Fruit fly (Drosophila melanogaster) whole organism, prepupa: ENCODE results near the gene Eig71Ek.

Experiments used
- CG10669 ChIP-seq: fragments of 200-800 bp; sonication (Bioruptor generic); optimal IDR thresholded peaks from 3 replicates; lab custom pipeline; 2018; ENCODE audit warnings: missing biosample characterization, mild to moderate bottlenecking, missing genetic modification characterization, moderate library complexity
- CG11294 ChIP-seq: fragments of 200-800 bp; sonication (Bioruptor generic); IDR thresholded peaks from 2 replicates; pipeline ENCODE4 v1.3.6; 2022; ENCODE audit warnings: missing biosample characterization, missing genetic modification characterization
- CG11762 ChIP-seq: fragments of 200-800 bp; sonication (Bioruptor generic); optimal IDR thresholded peaks from 3 replicates; lab custom pipeline; 2016; ENCODE audit warnings: missing biosample characterization, missing genetic modification characterization; ENCODE audit not compliant: insufficient read depth
- CG11902 ChIP-seq: fragments of 200-800 bp; sonication (Bioruptor generic); optimal IDR thresholded peaks from 3 replicates; lab custom pipeline; 2016; ENCODE audit warnings: missing biosample characterization, missing genetic modification characterization
- CG15336 ChIP-seq: fragments of 200-800 bp; sonication (Bioruptor generic); IDR thresholded peaks from 2 replicates; pipeline ENCODE4 v1.3.6; 2022; ENCODE audit warnings: missing biosample characterization, missing genetic modification characterization
- CG1621 ChIP-seq: fragments of 200-800 bp; sonication (Bioruptor generic); optimal IDR thresholded peaks from 3 replicates; lab custom pipeline; 2018; ENCODE audit warnings: missing biosample characterization, mild to moderate bottlenecking, missing genetic modification characterization
- CG16779 ChIP-seq: fragments of 200-800 bp; sonication (Bioruptor generic); optimal IDR thresholded peaks from 3 replicates; lab custom pipeline; 2017; ENCODE audit warnings: missing biosample characterization, mild to moderate bottlenecking, missing genetic modification characterization
- CG3032 ChIP-seq: fragments of 200-800 bp; optimal IDR thresholded peaks from 2 replicates; lab custom pipeline; 2019; ENCODE audit warnings: missing biosample characterization, mild to moderate bottlenecking, missing genetic modification characterization, moderate library complexity
- CG31627 ChIP-seq: fragments of 200-800 bp; sonication (Bioruptor generic); optimal IDR thresholded peaks from 3 replicates; lab custom pipeline; 2016; ENCODE audit warnings: missing biosample characterization, missing genetic modification characterization
- CG32006 ChIP-seq: fragments of 200-800 bp; sonication (Bioruptor generic); optimal IDR thresholded peaks from 3 replicates; lab custom pipeline; 2017; ENCODE audit warnings: missing biosample characterization, mild to moderate bottlenecking, missing genetic modification characterization
- CG34406 ChIP-seq: fragments of 200-800 bp; sonication (Bioruptor generic); optimal IDR thresholded peaks from 3 replicates; lab custom pipeline; 2016; ENCODE audit warnings: missing biosample characterization, missing genetic modification characterization
- CG4318 ChIP-seq: fragments of 200-800 bp; sonication (Bioruptor generic); optimal IDR thresholded peaks from 3 replicates; lab custom pipeline; 2017; ENCODE audit warnings: missing biosample characterization, mild to moderate bottlenecking, missing genetic modification characterization
- CG6163 ChIP-seq: fragments of 200-800 bp; sonication (Bioruptor generic); IDR thresholded peaks from 3 replicates; pipeline ENCODE4 v1.3.6; 2022; ENCODE audit warnings: missing biosample characterization, missing genetic modification characterization
- CG6276 ChIP-seq: fragments of 200-800 bp; sonication (Bioruptor generic); optimal IDR thresholded peaks from 2 replicates; lab custom pipeline; 2017; ENCODE audit warnings: missing biosample characterization, mild to moderate bottlenecking, missing genetic modification characterization
- CG6792 ChIP-seq: fragments of 200-800 bp; sonication (Bioruptor generic); optimal IDR thresholded peaks from 3 replicates; lab custom pipeline; 2016; ENCODE audit warnings: missing biosample characterization, missing genetic modification characterization
- CG6854 ChIP-seq: fragments of 200-800 bp; sonication (Bioruptor generic); optimal IDR thresholded peaks from 2 replicates; lab custom pipeline; 2017; ENCODE audit warnings: missing biosample characterization, mild to moderate bottlenecking, missing genetic modification characterization
- CG9139 ChIP-seq: fragments of 200-800 bp; sonication (Bioruptor generic); optimal IDR thresholded peaks from 3 replicates; lab custom pipeline; 2017; ENCODE audit warnings: missing biosample characterization, mild to moderate bottlenecking, missing genetic modification characterization
- Eip75B ChIP-seq: fragments of 200-800 bp; sonication (Bioruptor generic); optimal IDR thresholded peaks from 3 replicates; lab custom pipeline; 2016; ENCODE audit warnings: missing biosample characterization, missing genetic modification characterization
- Eip93F ChIP-seq: fragments of 200-800 bp; sonication (Bioruptor generic); optimal IDR thresholded peaks from 2 replicates; lab custom pipeline; 2016; ENCODE audit warnings: missing biosample characterization, mild to moderate bottlenecking, missing genetic modification characterization
- Ets96B ChIP-seq: fragments of 200-800 bp; optimal IDR thresholded peaks from 2 replicates; lab custom pipeline; 2019; ENCODE audit warnings: missing biosample characterization, mild to moderate bottlenecking, missing genetic modification characterization, moderate library complexity
- Hr39 ChIP-seq: fragments of 200-800 bp; sonication (Bioruptor generic); optimal IDR thresholded peaks from 2 replicates; lab custom pipeline; 2016; ENCODE audit warnings: missing biosample characterization, missing genetic modification characterization
- Hr4 ChIP-seq: fragments of 200-800 bp; sonication (Bioruptor generic); optimal IDR thresholded peaks from 3 replicates; lab custom pipeline; 2016; ENCODE audit warnings: missing biosample characterization, missing genetic modification characterization
- Met ChIP-seq: fragments of 200-800 bp; sonication (Bioruptor generic); optimal IDR thresholded peaks from 3 replicates; lab custom pipeline; 2016; ENCODE audit warnings: missing biosample characterization, missing genetic modification characterization
- OdsH ChIP-seq: fragments of 200-800 bp; sonication (Bioruptor generic); optimal IDR thresholded peaks from 3 replicates; lab custom pipeline; 2016; ENCODE audit warnings: missing biosample characterization, missing genetic modification characterization
- Smox ChIP-seq: fragments of 200-800 bp; sonication (Bioruptor generic); optimal IDR thresholded peaks from 3 replicates; lab custom pipeline; 2016; ENCODE audit warnings: missing biosample characterization, missing genetic modification characterization
- Sox102F ChIP-seq: fragments of 200-800 bp; sonication (Bioruptor generic); optimal IDR thresholded peaks from 2 replicates; lab custom pipeline; 2016; ENCODE audit warnings: missing biosample characterization, mild to moderate bottlenecking, missing genetic modification characterization
- Sox15 ChIP-seq: fragments of 200-800 bp; sonication (Bioruptor generic); optimal IDR thresholded peaks from 3 replicates; lab custom pipeline; 2016; ENCODE audit warnings: missing biosample characterization, missing genetic modification characterization
- achi ChIP-seq: fragments of 200-800 bp; sonication (Bioruptor generic); optimal IDR thresholded peaks from 3 replicates; lab custom pipeline; 2016; ENCODE audit warnings: missing biosample characterization, missing genetic modification characterization
- cyc ChIP-seq: fragments of 200-800 bp; sonication (Bioruptor generic); optimal IDR thresholded peaks from 3 replicates; lab custom pipeline; 2016; ENCODE audit warnings: missing biosample characterization, missing genetic modification characterization
- dsx ChIP-seq: fragments of 200-800 bp; optimal IDR thresholded peaks from 3 replicates; lab custom pipeline; 2019; ENCODE audit warnings: missing biosample characterization, mild to moderate bottlenecking, missing genetic modification characterization, moderate library complexity; ENCODE audit not compliant: poor library complexity, severe bottlenecking
- eg ChIP-seq: fragments of 200-800 bp; sonication (Bioruptor generic); IDR thresholded peaks from 3 replicates; pipeline ENCODE4 v1.3.6; 2022; ENCODE audit warnings: missing biosample characterization, missing genetic modification characterization
- fd85E ChIP-seq: fragments of 200-800 bp; sonication (Bioruptor generic); optimal IDR thresholded peaks from 3 replicates; lab custom pipeline; 2016; ENCODE audit warnings: missing biosample characterization, missing genetic modification characterization
- fkh ChIP-seq: fragments of 200-800 bp; sonication (Bioruptor generic); optimal IDR thresholded peaks from 3 replicates; lab custom pipeline; 2017; ENCODE audit warnings: missing biosample characterization, mild to moderate bottlenecking, missing genetic modification characterization, moderate library complexity
- lz ChIP-seq: fragments of 200-800 bp; sonication (Bioruptor generic); optimal IDR thresholded peaks from 3 replicates; lab custom pipeline; 2016; ENCODE audit warnings: missing biosample characterization, missing genetic modification characterization
- pdm3 ChIP-seq: fragments of 200-800 bp; sonication (Bioruptor generic); optimal IDR thresholded peaks from 3 replicates; lab custom pipeline; 2016; ENCODE audit warnings: missing biosample characterization, missing genetic modification characterization
- salr ChIP-seq, 2 experiments: fragments of 200-800 bp; sonication (Bioruptor generic); optimal IDR thresholded peaks; 3 replicates each; lab custom pipeline; 2016 to 2018; ENCODE audit warnings: missing biosample characterization in 2 of 2, missing genetic modification characterization in 2 of 2, mild to moderate bottlenecking in 1 of 2
- svp ChIP-seq: fragments of 200-800 bp; sonication (Bioruptor generic); peaks from one replicate; lab custom pipeline; 2016; ENCODE audit warnings: missing biosample characterization, missing genetic modification characterization
- topi ChIP-seq: fragments of 200-800 bp; sonication (Bioruptor generic); optimal IDR thresholded peaks from 3 replicates; lab custom pipeline; 2016; ENCODE audit warnings: missing biosample characterization, missing genetic modification characterization
- vri ChIP-seq: fragments of 200-800 bp; sonication (Bioruptor generic); optimal IDR thresholded peaks from 3 replicates; lab custom pipeline; 2016; ENCODE audit warnings: missing biosample characterization, mild to moderate bottlenecking, missing genetic modification characterization

Gene Eig71Ek

dm6 chr3L:15689518-15689917, 28.5 kb downstream of the Eig71Ek start:
- TF ChIP-seq svp (GFP tag; lab: Kevin White, UChicago) = no peak
- TF ChIP-seq fkh (GFP tag; lab: Kevin White, UChicago) = peak; percentile 87

dm6 chr3L:15690711-15691591, 29.9 kb downstream of the Eig71Ek start:
- TF ChIP-seq CG15336 (GFP tag; lab: Robert Waterston, UW) (no peak), CG11902 (GFP tag; lab: Kevin White, UChicago) (no peak), svp (GFP tag; lab: Kevin White, UChicago) (peak; percentile 77), CG4318 (GFP tag; lab: Kevin White, UChicago) (no peak), CG3032 (tag; lab: Kevin White, UChicago) (no peak), Met (GFP tag; lab: Kevin White, UChicago) (peak; percentile 68), CG11294 (GFP tag; lab: Robert Waterston, UW) (no peak), fkh (GFP tag; lab: Kevin White, UChicago) (peak; percentile 60), vri (GFP tag; lab: Kevin White, UChicago) (no peak), Sox102F (GFP tag; lab: Kevin White, UChicago) (no peak), cyc (peak; percentile 18), CG6276 (GFP tag; lab: Kevin White, UChicago) (no peak), lz (no peak), Hr39 (GFP tag; lab: Kevin White, UChicago) (no peak), CG1621 (no peak), topi (GFP tag; lab: Kevin White, UChicago) (no peak), Sox15 (GFP tag; lab: Kevin White, UChicago) (no peak), CG10669 (GFP tag; lab: Kevin White, UChicago) (no peak), Ets96B (no peak), CG31627 (GFP tag; lab: Kevin White, UChicago) (no peak), fd85E (GFP tag; lab: Kevin White, UChicago) (no peak), Smox (no peak), salr (GFP tag; optimal IDR thresholded peaks at IDR 0.05; lab: Kevin White, UChicago) (no peak), CG6854 (GFP tag; lab: Kevin White, UChicago) (no peak), eg (GFP tag; lab: Robert Waterston, UW) (no peak), dsx (GFP tag; lab: Kevin White, UChicago) (no peak), OdsH (GFP tag; lab: Kevin White, UChicago) (no peak), achi (GFP tag; lab: Kevin White, UChicago) (no peak), Hr4 (GFP tag; lab: Kevin White, UChicago) (no peak), CG6792 (GFP tag; lab: Kevin White, UChicago) (no peak), Eip75B (no peak)

- TF ChIP-seq CG6163 (GFP tag; lab: Robert Waterston, UW) = no peak
- no peak for TF ChIP-seq CG10669 (GFP tag; lab: Kevin White, UChicago)
- no peak for TF ChIP-seq CG9139
- no peak for TF ChIP-seq eg (GFP tag; lab: Robert Waterston, UW)
- TF ChIP-seq CG6792 (GFP tag; lab: Kevin White, UChicago) = no peak
- no peak for TF ChIP-seq CG16779
- TF ChIP-seq Smox = no peak
- TF ChIP-seq CG34406 = no peak
- no peak for TF ChIP-seq pdm3 (GFP tag; lab: Kevin White, UChicago)
- TF ChIP-seq Eip93F (GFP tag; lab: Kevin White, UChicago) = no peak
- TF ChIP-seq CG11762 = no peak
- no peak for TF ChIP-seq CG32006 (GFP tag; lab: Kevin White, UChicago)
- no peak for TF ChIP-seq CG6276 (GFP tag; lab: Kevin White, UChicago)
Measured at dm6 chr3L:15691968-15692367, 30.9 kb downstream of the Eig71Ek start, which contains the start of gene CG34451. Gene CG34451 (minus strand): TSS chr3L:15692068.
